Worm (Caenorhabditis elegans): ENCODE data around the gene F55C12.19.

F55C12.19 gene

DNA sequence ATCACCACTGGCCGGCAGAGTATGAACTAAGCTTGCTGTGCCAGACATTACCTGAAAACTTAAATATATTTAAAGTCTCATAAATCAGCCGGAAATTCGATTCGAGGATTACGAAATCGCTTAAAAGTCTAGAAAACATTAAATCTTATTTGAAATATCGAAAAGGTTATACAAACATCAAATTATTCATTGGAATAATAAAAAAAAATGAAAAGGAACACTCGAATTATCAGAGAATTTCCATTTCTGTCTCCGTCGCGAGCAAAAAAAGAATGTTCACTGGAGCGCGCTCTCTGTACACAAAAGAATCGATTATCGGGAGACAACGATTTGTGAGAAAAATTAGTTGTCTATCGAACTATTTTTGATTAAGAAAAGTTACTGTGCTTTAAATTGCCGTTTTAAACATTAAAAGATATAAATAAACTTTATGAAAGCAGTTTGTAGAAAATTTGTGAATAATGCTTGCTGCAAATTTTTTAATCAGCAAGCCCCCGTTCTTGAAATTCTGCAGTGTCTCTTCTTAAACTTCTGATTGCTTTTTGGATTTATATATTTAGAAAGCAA lies 29.7 kb upstream of the F55C12.19 start, which contains the start of gene fzo-1 (continued):
- TF ChIP-seq efl-1 (optimal IDR thresholded peaks at IDR 0.05) (peak; percentile 42 to 50), efl-1 (GFP tag; optimal IDR thresholded peaks at IDR 0.05 in 1 of 2) (peak; percentile 22 to 36), snu-23 (GFP tag; optimal IDR thresholded peaks at IDR 0.05) (peak; percentile 58), egl-13 (tag; optimal IDR thresholded peaks at IDR 0.05) (peak; percentile 16), nhr-84 (tag; optimal IDR thresholded peaks at IDR 0.05) (no peak), fkh-4 (tag; optimal IDR thresholded peaks at IDR 0.05; ENCODE audit: borderline replicate concordance) (peak; percentile 39), nhr-71 (tag; optimal IDR thresholded peaks at IDR 0.05) (peak; percentile 74), sox-4 (tag; optimal IDR thresholded peaks at IDR 0.05) (peak; percentile 71), alr-1 (tag; optimal IDR thresholded peaks at IDR 0.05; ENCODE audit: borderline replicate concordance) (no peak), nhr-11 (tag; optimal IDR thresholded peaks at IDR 0.05) (no peak), isw-1 (GFP tag; IDR thresholded peaks at IDR 0.05) (peak; percentile 52), nhr-77 (tag; optimal IDR thresholded peaks at IDR 0.05) (no peak), ztf-4 (tag; optimal IDR thresholded peaks at IDR 0.05) (no peak), nhr-47 (tag; optimal IDR thresholded peaks at IDR 0.05) (peak; percentile 69), ceh-90 (tag; optimal IDR thresholded peaks at IDR 0.05) (peak; percentile 64), unc-98 (GFP tag; IDR thresholded peaks at IDR 0.05) (peak; percentile 92), elt-2 (tag; optimal IDR thresholded peaks at IDR 0.05) (peak; percentile 37), zag-1 (tag; optimal IDR thresholded peaks at IDR 0.05) (no peak), unc-130 (tag; optimal IDR thresholded peaks at IDR 0.05) (no peak), nhr-76 (tag; optimal IDR thresholded peaks at IDR 0.05) (no peak), irx-1 (tag; optimal IDR thresholded peaks at IDR 0.05) (peak; percentile 20), tlp-1 (tag; optimal IDR thresholded peaks at IDR 0.05) (no peak), grh-1 (GFP tag; IDR thresholded peaks at IDR 0.05) (no peak), ceh-63 (GFP tag; optimal IDR thresholded peaks at IDR 0.05) (peak; percentile 72), C04F5.9 (tag; optimal IDR thresholded peaks at IDR 0.05) (peak; percentile 33), Y116A8C.19 (tag; optimal IDR thresholded peaks at IDR 0.05; ENCODE audit: borderline replicate concordance) (no peak), ceh-8 (GFP tag; optimal IDR thresholded peaks at IDR 0.05) (no peak), ces-1 (GFP tag; optimal IDR thresholded peaks at IDR 0.05) (no peak), fkh-8 (tag; optimal IDR thresholded peaks at IDR 0.05) (peak; percentile 52), lin-13 (GFP tag; optimal IDR thresholded peaks at IDR 0.05) (no peak), unc-86 (tag; optimal IDR thresholded peaks at IDR 0.05) (peak; percentile 2), dpl-1 (GFP tag; optimal IDR thresholded peaks at IDR 0.05) (peak; percentile 13 to 35 (median 21)), fos-1 (tag; optimal IDR thresholded peaks at IDR 0.05) (no peak), ets-5 (GFP tag; IDR thresholded peaks at IDR 0.05) (no peak), mdl-1 (tag; optimal IDR thresholded peaks at IDR 0.05) (no peak), skn-1 (tag; optimal IDR thresholded peaks at IDR 0.05) (peak; percentile 27), lin-35 (GFP tag; optimal IDR thresholded peaks at IDR 0.05) (peak; percentile 38 to 55), lin-15B (tag; optimal IDR thresholded peaks at IDR 0.05) (peak; percentile 15), nhr-20 (tag; optimal IDR thresholded peaks at IDR 0.05) (peak; percentile 59), mep-1 (tag; optimal IDR thresholded peaks at IDR 0.05) (no peak), lin-14 (GFP tag; optimal IDR thresholded peaks at IDR 0.05) (peak; percentile 73), C16A3.4 (tag; optimal IDR thresholded peaks at IDR 0.05) (peak; percentile 45), aha-1 (tag; optimal IDR thresholded peaks at IDR 0.05) (no peak), swsn-7 (tag; optimal IDR thresholded peaks at IDR 0.05) (peak; percentile 45), blmp-1 (tag; optimal IDR thresholded peaks at IDR 0.05) (peak; percentile 46), hpl-2 (GFP tag; optimal IDR thresholded peaks at IDR 0.05) (no peak), nhr-19 (GFP tag; conservative IDR thresholded peaks at IDR 0.05) (0 out of 2 replicates have a peak, but pooled peaks have one; percentile 16), xbp-1 (tag; optimal IDR thresholded peaks at IDR 0.05) (peak; percentile 54), nhr-90 (tag; optimal IDR thresholded peaks at IDR 0.05; ENCODE audit: poor library complexity) (peak; percentile 75)

Data from whole organism, L1 larva.